Fruit fly (Drosophila melanogaster) whole organism, prepupa: Measurements from ENCODE around the gene RpL8.

ENCODE experiments used
- Blimp-1 ChIP-seq: fragments of 200-800 bp; sonication (Bioruptor generic); optimal IDR thresholded peaks from 3 replicates; lab custom pipeline; 2017; ENCODE audit warnings: missing biosample characterization, missing genetic modification characterization, mild to moderate bottlenecking, moderate library complexity, missing genetic modification reagents
- CG10631 ChIP-seq: fragments of 200-800 bp; sonication (Bioruptor generic); optimal IDR thresholded peaks from 2 replicates; lab custom pipeline; 2016; ENCODE audit warnings: missing biosample characterization, missing genetic modification characterization
- CG10669 ChIP-seq: fragments of 200-800 bp; sonication (Bioruptor generic); optimal IDR thresholded peaks from 3 replicates; lab custom pipeline; 2018; ENCODE audit warnings: missing biosample characterization, mild to moderate bottlenecking, missing genetic modification characterization, moderate library complexity
- CG11762 ChIP-seq: fragments of 200-800 bp; sonication (Bioruptor generic); optimal IDR thresholded peaks from 3 replicates; lab custom pipeline; 2016; ENCODE audit warnings: missing biosample characterization, missing genetic modification characterization; ENCODE audit not compliant: insufficient read depth
- CG11902 ChIP-seq: fragments of 200-800 bp; sonication (Bioruptor generic); optimal IDR thresholded peaks from 3 replicates; lab custom pipeline; 2016; ENCODE audit warnings: missing biosample characterization, missing genetic modification characterization
- CG1621 ChIP-seq: fragments of 200-800 bp; sonication (Bioruptor generic); optimal IDR thresholded peaks from 3 replicates; lab custom pipeline; 2018; ENCODE audit warnings: missing biosample characterization, mild to moderate bottlenecking, missing genetic modification characterization
- CG16779 ChIP-seq: fragments of 200-800 bp; sonication (Bioruptor generic); optimal IDR thresholded peaks from 3 replicates; lab custom pipeline; 2017; ENCODE audit warnings: missing biosample characterization, mild to moderate bottlenecking, missing genetic modification characterization
- CG3032 ChIP-seq: fragments of 200-800 bp; optimal IDR thresholded peaks from 2 replicates; lab custom pipeline; 2019; ENCODE audit warnings: missing biosample characterization, mild to moderate bottlenecking, missing genetic modification characterization, moderate library complexity
- CG31627 ChIP-seq: fragments of 200-800 bp; sonication (Bioruptor generic); optimal IDR thresholded peaks from 3 replicates; lab custom pipeline; 2016; ENCODE audit warnings: missing biosample characterization, missing genetic modification characterization
- CG32006 ChIP-seq: fragments of 200-800 bp; sonication (Bioruptor generic); optimal IDR thresholded peaks from 3 replicates; lab custom pipeline; 2017; ENCODE audit warnings: missing biosample characterization, mild to moderate bottlenecking, missing genetic modification characterization
- CG34406 ChIP-seq: fragments of 200-800 bp; sonication (Bioruptor generic); optimal IDR thresholded peaks from 3 replicates; lab custom pipeline; 2016; ENCODE audit warnings: missing biosample characterization, missing genetic modification characterization
- CG3919 ChIP-seq: fragments of 200-800 bp; sonication (Bioruptor generic); optimal IDR thresholded peaks from 3 replicates; lab custom pipeline; 2016; ENCODE audit warnings: missing biosample characterization, missing genetic modification characterization
- CG4318 ChIP-seq: fragments of 200-800 bp; sonication (Bioruptor generic); optimal IDR thresholded peaks from 3 replicates; lab custom pipeline; 2017; ENCODE audit warnings: missing biosample characterization, mild to moderate bottlenecking, missing genetic modification characterization
- CG6276 ChIP-seq: fragments of 200-800 bp; sonication (Bioruptor generic); optimal IDR thresholded peaks from 2 replicates; lab custom pipeline; 2017; ENCODE audit warnings: missing biosample characterization, mild to moderate bottlenecking, missing genetic modification characterization
- CG6792 ChIP-seq: fragments of 200-800 bp; sonication (Bioruptor generic); optimal IDR thresholded peaks from 3 replicates; lab custom pipeline; 2016; ENCODE audit warnings: missing biosample characterization, missing genetic modification characterization
- CG6808 ChIP-seq: fragments of 200-800 bp; sonication (Bioruptor generic); optimal IDR thresholded peaks from 3 replicates; lab custom pipeline; 2017; ENCODE audit warnings: missing biosample characterization, missing genetic modification characterization, mild to moderate bottlenecking, moderate library complexity, missing genetic modification reagents
- CG6854 ChIP-seq: fragments of 200-800 bp; sonication (Bioruptor generic); optimal IDR thresholded peaks from 2 replicates; lab custom pipeline; 2017; ENCODE audit warnings: missing biosample characterization, mild to moderate bottlenecking, missing genetic modification characterization
- CG7368 ChIP-seq: fragments of 200-800 bp; sonication (Bioruptor generic); optimal IDR thresholded peaks from 3 replicates; lab custom pipeline; 2016; ENCODE audit warnings: missing biosample characterization, missing genetic modification characterization
- CG8119 ChIP-seq: fragments of 200-800 bp; sonication (Bioruptor generic); IDR thresholded peaks from 3 replicates; pipeline ENCODE4 v1.3.6; 2022; ENCODE audit warnings: missing biosample characterization, missing genetic modification characterization
- CG8319 ChIP-seq: fragments of 200-800 bp; sonication (Bioruptor generic); optimal IDR thresholded peaks from 3 replicates; lab custom pipeline; 2016; ENCODE audit warnings: missing biosample characterization, missing genetic modification characterization
- CG8632 ChIP-seq: fragments of 200-800 bp; sonication (Bioruptor generic); optimal IDR thresholded peaks from 3 replicates; lab custom pipeline; 2016; ENCODE audit warnings: missing biosample characterization, missing genetic modification characterization
- CG9139 ChIP-seq: fragments of 200-800 bp; sonication (Bioruptor generic); optimal IDR thresholded peaks from 3 replicates; lab custom pipeline; 2017; ENCODE audit warnings: missing biosample characterization, mild to moderate bottlenecking, missing genetic modification characterization
- Eip75B ChIP-seq: fragments of 200-800 bp; sonication (Bioruptor generic); optimal IDR thresholded peaks from 3 replicates; lab custom pipeline; 2016; ENCODE audit warnings: missing biosample characterization, missing genetic modification characterization
- Eip78C ChIP-seq: fragments of 200-800 bp; sonication (Bioruptor generic); peaks from one replicate; lab custom pipeline; 2016; ENCODE audit warnings: missing biosample characterization, missing genetic modification characterization
- Eip93F ChIP-seq: fragments of 200-800 bp; sonication (Bioruptor generic); optimal IDR thresholded peaks from 2 replicates; lab custom pipeline; 2016; ENCODE audit warnings: missing biosample characterization, mild to moderate bottlenecking, missing genetic modification characterization
- Ets21C ChIP-seq: fragments of 200-800 bp; sonication (Bioruptor generic); optimal IDR thresholded peaks from 3 replicates; lab custom pipeline; 2016; ENCODE audit warnings: missing biosample characterization, missing genetic modification characterization
- Ets96B ChIP-seq: fragments of 200-800 bp; optimal IDR thresholded peaks from 2 replicates; lab custom pipeline; 2019; ENCODE audit warnings: missing biosample characterization, mild to moderate bottlenecking, missing genetic modification characterization, moderate library complexity
- Gug ChIP-seq: fragments of 200-800 bp; sonication (Bioruptor generic); IDR thresholded peaks from 2 replicates; pipeline ENCODE4 v1.3.6; 2022; ENCODE audit warnings: missing biosample characterization, missing genetic modification characterization
- Hr38 ChIP-seq: sonication (Bioruptor generic); optimal IDR thresholded peaks from 2 replicates; lab custom pipeline; 2016; ENCODE audit warnings: missing biosample characterization, missing genetic modification characterization
- Hr39 ChIP-seq: fragments of 200-800 bp; sonication (Bioruptor generic); optimal IDR thresholded peaks from 2 replicates; lab custom pipeline; 2016; ENCODE audit warnings: missing biosample characterization, missing genetic modification characterization
- Lpt ChIP-seq: fragments of 200-800 bp; sonication (Bioruptor generic); optimal IDR thresholded peaks from 3 replicates; lab custom pipeline; 2016; ENCODE audit warnings: missing biosample characterization, missing genetic modification characterization
- OdsH ChIP-seq: fragments of 200-800 bp; sonication (Bioruptor generic); optimal IDR thresholded peaks from 3 replicates; lab custom pipeline; 2016; ENCODE audit warnings: missing biosample characterization, missing genetic modification characterization
- Smox ChIP-seq: fragments of 200-800 bp; sonication (Bioruptor generic); optimal IDR thresholded peaks from 3 replicates; lab custom pipeline; 2016; ENCODE audit warnings: missing biosample characterization, missing genetic modification characterization
- Sox102F ChIP-seq: fragments of 200-800 bp; sonication (Bioruptor generic); optimal IDR thresholded peaks from 2 replicates; lab custom pipeline; 2016; ENCODE audit warnings: missing biosample characterization, mild to moderate bottlenecking, missing genetic modification characterization
- Sox15 ChIP-seq: fragments of 200-800 bp; sonication (Bioruptor generic); optimal IDR thresholded peaks from 3 replicates; lab custom pipeline; 2016; ENCODE audit warnings: missing biosample characterization, missing genetic modification characterization
- achi ChIP-seq: fragments of 200-800 bp; sonication (Bioruptor generic); optimal IDR thresholded peaks from 3 replicates; lab custom pipeline; 2016; ENCODE audit warnings: missing biosample characterization, missing genetic modification characterization
- acj6 ChIP-seq: fragments of 200-800 bp; sonication (Bioruptor generic); optimal IDR thresholded peaks from 3 replicates; lab custom pipeline; 2016; ENCODE audit warnings: missing biosample characterization, missing genetic modification characterization
- dac ChIP-seq: fragments of 200-800 bp; sonication (Bioruptor generic); optimal IDR thresholded peaks from 2 replicates; lab custom pipeline; 2017; ENCODE audit warnings: missing biosample characterization, mild to moderate bottlenecking, missing genetic modification characterization
- dsx ChIP-seq: fragments of 200-800 bp; optimal IDR thresholded peaks from 3 replicates; lab custom pipeline; 2019; ENCODE audit warnings: missing biosample characterization, mild to moderate bottlenecking, missing genetic modification characterization, moderate library complexity; ENCODE audit not compliant: poor library complexity, severe bottlenecking
- fd59A ChIP-seq: fragments of 200-800 bp; sonication (Bioruptor generic); optimal IDR thresholded peaks from 2 replicates; lab custom pipeline; 2017; ENCODE audit warnings: missing biosample characterization, mild to moderate bottlenecking, missing genetic modification characterization, missing genetic modification reagents
- fd85E ChIP-seq: fragments of 200-800 bp; sonication (Bioruptor generic); optimal IDR thresholded peaks from 3 replicates; lab custom pipeline; 2016; ENCODE audit warnings: missing biosample characterization, missing genetic modification characterization
- fkh ChIP-seq: fragments of 200-800 bp; sonication (Bioruptor generic); optimal IDR thresholded peaks from 3 replicates; lab custom pipeline; 2017; ENCODE audit warnings: missing biosample characterization, mild to moderate bottlenecking, missing genetic modification characterization, moderate library complexity
- lz ChIP-seq: fragments of 200-800 bp; sonication (Bioruptor generic); optimal IDR thresholded peaks from 3 replicates; lab custom pipeline; 2016; ENCODE audit warnings: missing biosample characterization, missing genetic modification characterization
- net ChIP-seq: fragments of 200-800 bp; sonication (Bioruptor generic); optimal IDR thresholded peaks from 3 replicates; lab custom pipeline; 2016; ENCODE audit warnings: missing biosample characterization, missing genetic modification characterization
- pdm3 ChIP-seq: fragments of 200-800 bp; sonication (Bioruptor generic); optimal IDR thresholded peaks from 3 replicates; lab custom pipeline; 2016; ENCODE audit warnings: missing biosample characterization, missing genetic modification characterization
- salr ChIP-seq, 2 experiments: fragments of 200-800 bp; sonication (Bioruptor generic); optimal IDR thresholded peaks; 3 replicates each; lab custom pipeline; 2016 to 2018; ENCODE audit warnings: missing biosample characterization in 2 of 2, missing genetic modification characterization in 2 of 2, mild to moderate bottlenecking in 1 of 2
- spab ChIP-seq: fragments of 200-800 bp; sonication (Bioruptor generic); optimal IDR thresholded peaks from 2 replicates; lab custom pipeline; 2017; ENCODE audit warnings: missing biosample characterization, mild to moderate bottlenecking, missing genetic modification characterization, missing genetic modification reagents
- ss ChIP-seq, 2 experiments: fragments of 200-800 bp; sonication (Bioruptor generic); optimal IDR thresholded peaks; 2 replicates in 1 of 2; 3 replicates in 1 of 2; lab custom pipeline; 2017 to 2018; ENCODE audit warnings: mild to moderate bottlenecking in 2 of 2, missing biosample characterization in 2 of 2, missing genetic modification characterization in 2 of 2, moderate library complexity in 1 of 2
- topi ChIP-seq: fragments of 200-800 bp; sonication (Bioruptor generic); optimal IDR thresholded peaks from 3 replicates; lab custom pipeline; 2016; ENCODE audit warnings: missing biosample characterization, missing genetic modification characterization
- vri ChIP-seq: fragments of 200-800 bp; sonication (Bioruptor generic); optimal IDR thresholded peaks from 3 replicates; lab custom pipeline; 2016; ENCODE audit warnings: missing biosample characterization, mild to moderate bottlenecking, missing genetic modification characterization

The RpL8 gene

dm6 chr3L:2586804-2587561 is at the start of gene RpL8:
Gene RpL8, plus strand, starts transcription at chr3L:2587456.
- TF ChIP-seq Hr39 (GFP tag; lab: Kevin White, UChicago), result peak; percentile 75
- peak; percentile 77 for TF ChIP-seq CG16779 (tag; lab: Kevin White, UChicago)
- TF ChIP-seq topi, result peak; percentile 69
- TF ChIP-seq CG10631 (GFP tag; lab: Kevin White, UChicago), result peak; percentile 51
- peak; percentile 78 for TF ChIP-seq OdsH (GFP tag; lab: Kevin White, UChicago)
- peak; percentile 62 for TF ChIP-seq CG6792 (GFP tag; lab: Kevin White, UChicago)
- TF ChIP-seq vri (GFP tag; lab: Kevin White, UChicago), result peak; percentile 80
- no peak for TF ChIP-seq CG8119 (GFP tag; lab: Robert Waterston, UW)
- peak; percentile 36 for TF ChIP-seq Ets96B (tag; lab: Kevin White, UChicago)
- peak; percentile 60 for TF ChIP-seq CG11762 (GFP tag; lab: Kevin White, UChicago)
- TF ChIP-seq dac (GFP tag; lab: Kevin White, UChicago), result peak; percentile 49
- peak; percentile 33 for TF ChIP-seq fd59A
- TF ChIP-seq fkh (GFP tag; lab: Kevin White, UChicago), result peak; percentile 44
- no peak for TF ChIP-seq Eip93F (GFP tag; lab: Kevin White, UChicago)
- TF ChIP-seq Eip75B (GFP tag; lab: Kevin White, UChicago), result peak; percentile 64
- peak; percentile 69 for TF ChIP-seq acj6 (GFP tag; lab: Kevin White, UChicago)
- TF ChIP-seq CG32006 (GFP tag; lab: Kevin White, UChicago), result peak; percentile 68
- peak; percentile 69 for TF ChIP-seq CG6808 (GFP tag; lab: Kevin White, UChicago)
- peak; percentile 5 for TF ChIP-seq Ets21C (GFP tag; lab: Kevin White, UChicago)
- no peak for TF ChIP-seq Hr38 (GFP tag; lab: Kevin White, UChicago)
- TF ChIP-seq Gug (GFP tag; lab: Robert Waterston, UW), result peak; percentile 29
- TF ChIP-seq Eip78C (GFP tag; lab: Kevin White, UChicago), result peak; percentile 92
- peak; percentile 70 for TF ChIP-seq CG34406 (GFP tag; lab: Kevin White, UChicago)
- TF ChIP-seq spab (GFP tag; lab: Kevin White, UChicago), result peak; percentile 53
- TF ChIP-seq achi (GFP tag; lab: Kevin White, UChicago), result peak; percentile 72
- TF ChIP-seq CG1621 (tag; lab: Kevin White, UChicago), result peak; percentile 73
- peak; percentile 56 for TF ChIP-seq CG11902 (GFP tag; lab: Kevin White, UChicago)
- peak; percentile 94 for TF ChIP-seq CG6854 (GFP tag; lab: Kevin White, UChicago)
- peak; percentile 70 for TF ChIP-seq fd85E (GFP tag; lab: Kevin White, UChicago)
- TF ChIP-seq Blimp-1 (GFP tag; lab: Kevin White, UChicago), result peak; percentile 66
- TF ChIP-seq Lpt (GFP tag; lab: Kevin White, UChicago), result no peak
- TF ChIP-seq CG8632, result peak; percentile 64
- TF ChIP-seq CG8319 (GFP tag; lab: Kevin White, UChicago), result peak; percentile 57
- TF ChIP-seq CG3919 (GFP tag; lab: Kevin White, UChicago), result peak; percentile 90
- peak; percentile 86 for TF ChIP-seq net (GFP tag; lab: Kevin White, UChicago)
- TF ChIP-seq Sox102F (GFP tag; lab: Kevin White, UChicago), result peak; percentile 84
- peak; percentile 27 for TF ChIP-seq CG6276 (GFP tag; lab: Kevin White, UChicago)
- peak; percentile 66 for TF ChIP-seq CG4318
- peak; percentile 54 to 84 for TF ChIP-seq salr (GFP tag; optimal IDR thresholded peaks at IDR 0.05; lab: Kevin White, UChicago)
- TF ChIP-seq CG3032 (tag; lab: Kevin White, UChicago), result peak; percentile 56
- peak; percentile 46 for TF ChIP-seq dsx (GFP tag; lab: Kevin White, UChicago)
- peak; percentile 71 for TF ChIP-seq Smox (GFP tag; lab: Kevin White, UChicago)
- TF ChIP-seq CG31627 (GFP tag; lab: Kevin White, UChicago), result peak; percentile 71
- TF ChIP-seq lz (GFP tag; lab: Kevin White, UChicago), result peak; percentile 78
- TF ChIP-seq CG10669, result peak; percentile 58
- peak; percentile 35 for TF ChIP-seq Sox15 (GFP tag; lab: Kevin White, UChicago)
- TF ChIP-seq pdm3 (GFP tag; lab: Kevin White, UChicago), result peak; percentile 69
- peak; percentile 84 for TF ChIP-seq CG7368 (GFP tag; lab: Kevin White, UChicago)
- TF ChIP-seq ss (GFP tag; optimal IDR thresholded peaks at IDR 0.05; lab: Kevin White, UChicago), result peak; percentile 77 to 82
- peak; percentile 77 for TF ChIP-seq CG9139 (GFP tag; lab: Kevin White, UChicago)
